4 fruit fly cellular contexts compared by ENCODE assay signal in genomic region chr3R:4081746-4082145, dm6.
TF ChIP-seq lines count a peak whose summit lies in the region.

No protein-coding gene starts in this region.

- peak; percentile 45 to 52 for TF ChIP-seq CTCF in S2 (optimal IDR thresholded peaks at IDR 0.05; lab: Kevin White, UChicago)
- TF ChIP-seq CTCF in whole organism, embryonic (GFP tag; optimal IDR thresholded peaks at IDR 0.05; lab: Kevin White, UChicago), result peak; percentile 71

TF ChIP-seq in whole organism, embryonic, 481 proteins besides CTCF, POLR2A, EP300 and RAD21 (continues in another document):
- TF ChIP-seq pita (GFP tag; optimal IDR thresholded peaks at IDR 0.05; lab: Kevin White, UChicago), result peak; percentile 55
- no peak for TF ChIP-seq CG16863 (GFP tag; optimal IDR thresholded peaks at IDR 0.05; lab: Kevin White, UChicago)
- TF ChIP-seq usp (GFP tag; optimal IDR thresholded peaks at IDR 0.05; lab: Kevin White, UChicago), result no peak
- no peak for TF ChIP-seq vvl (GFP tag; IDR thresholded peaks at IDR 0.05; lab: Robert Waterston, UW)
- TF ChIP-seq HmgD (GFP tag; optimal IDR thresholded peaks at IDR 0.05; lab: Kevin White, UChicago), result peak; percentile 20
- no peak for TF ChIP-seq unpg (GFP tag; optimal IDR thresholded peaks at IDR 0.05; lab: Kevin White, UChicago)
- TF ChIP-seq Hmr (GFP tag; optimal IDR thresholded peaks at IDR 0.05; lab: Kevin White, UChicago), result peak; percentile 11
- TF ChIP-seq CG13894 (tag; optimal IDR thresholded peaks at IDR 0.05; lab: Kevin White, UChicago), result peak; percentile 48
- no peak for TF ChIP-seq Usf (GFP tag; optimal IDR thresholded peaks at IDR 0.05; lab: Kevin White, UChicago)
- no peak for TF ChIP-seq CG10147 (GFP tag; optimal IDR thresholded peaks at IDR 0.05; lab: Kevin White, UChicago)
- no peak for TF ChIP-seq Sry-δ (GFP tag; optimal IDR thresholded peaks at IDR 0.05; lab: Kevin White, UChicago)
- TF ChIP-seq CG14667 (GFP tag; IDR thresholded peaks at IDR 0.05; lab: Robert Waterston, UW), result no peak
- no peak for TF ChIP-seq CG15696 (tag; optimal IDR thresholded peaks at IDR 0.05; lab: Kevin White, UChicago)
- TF ChIP-seq TFAM (GFP tag; optimal IDR thresholded peaks at IDR 0.05; lab: Kevin White, UChicago), result no peak
- TF ChIP-seq stwl (tag; optimal IDR thresholded peaks at IDR 0.05; lab: Kevin White, UChicago), result peak; percentile 71
- TF ChIP-seq CG7357 (GFP tag; IDR thresholded peaks at IDR 0.05; lab: Robert Waterston, UW), result no peak
- no peak for TF ChIP-seq CG6683 (GFP tag; optimal IDR thresholded peaks at IDR 0.05; lab: Kevin White, UChicago)
- no peak for TF ChIP-seq CG11695 (GFP tag; IDR thresholded peaks at IDR 0.05; lab: Robert Waterston, UW)
- no peak for TF ChIP-seq HHEX (GFP tag; optimal IDR thresholded peaks at IDR 0.05; lab: Kevin White, UChicago)
- peak; percentile 53 for TF ChIP-seq CG33213 (GFP tag; optimal IDR thresholded peaks at IDR 0.05; lab: Kevin White, UChicago)
- no peak for TF ChIP-seq Poxn (GFP tag; IDR thresholded peaks at IDR 0.05; lab: Robert Waterston, UW)
- no peak for TF ChIP-seq CG16813 (GFP tag; IDR thresholded peaks at IDR 0.05; lab: Robert Waterston, UW; ENCODE audit: partially characterized antibody)
- peak; percentile 49 for TF ChIP-seq CG8290 (GFP tag; optimal IDR thresholded peaks at IDR 0.05; lab: Kevin White, UChicago)
- peak in 1 of 2 experiments; percentile 44 for TF ChIP-seq CG8290 (tag; optimal IDR thresholded peaks at IDR 0.05; lab: Kevin White, UChicago)
- peak; percentile 69; the same call in 1 of the 4 replicates for TF ChIP-seq chinmo (GFP tag; IDR thresholded peaks at IDR 0.05; lab: Robert Waterston, UW; ENCODE audit: partially characterized antibody)
- no peak for TF ChIP-seq mirr (GFP tag; optimal IDR thresholded peaks at IDR 0.05; lab: Kevin White, UChicago)
- TF ChIP-seq CG1603 (tag; optimal IDR thresholded peaks at IDR 0.05; lab: Kevin White, UChicago), result peak; percentile 36
- TF ChIP-seq CG2202 (tag; optimal IDR thresholded peaks at IDR 0.05; lab: Kevin White, UChicago), result no peak
- TF ChIP-seq Med (GFP tag; lab: Kevin White, UChicago), result no peak
- peak; percentile 4 for TF ChIP-seq gfzf (GFP tag; optimal IDR thresholded peaks at IDR 0.05; lab: Kevin White, UChicago)
- no peak for TF ChIP-seq emc (GFP tag; optimal IDR thresholded peaks at IDR 0.05; lab: Kevin White, UChicago)

TF ChIP-seq in whole organism, pupa, 21 proteins besides CTCF, POLR2A, EP300 and RAD21:
- TF ChIP-seq CG9948 (tag; optimal IDR thresholded peaks at IDR 0.05; lab: Kevin White, UChicago) (no peak), D1 (tag; optimal IDR thresholded peaks at IDR 0.05; lab: Kevin White, UChicago) (peak; percentile 56)

TF ChIP-seq in whole organism, wandering third instar larva, 38 proteins besides CTCF, POLR2A, EP300 and RAD21:
- TF ChIP-seq Vsx2 (GFP tag; optimal IDR thresholded peaks at IDR 0.05; lab: Kevin White, UChicago; ENCODE audit: partially characterized antibody) (no peak), fru (GFP tag; optimal IDR thresholded peaks at IDR 0.05; lab: Kevin White, UChicago) (no peak), OdsH (GFP tag; optimal IDR thresholded peaks at IDR 0.05; lab: Kevin White, UChicago) (no peak), Mio (GFP tag; optimal IDR thresholded peaks at IDR 0.05; lab: Kevin White, UChicago) (no peak), ey (GFP tag; optimal IDR thresholded peaks at IDR 0.05; lab: Kevin White, UChicago) (no peak), Myc (optimal IDR thresholded peaks at IDR 0.05; lab: Kevin White, UChicago) (peak; percentile 43), N (GFP tag; optimal IDR thresholded peaks at IDR 0.05; lab: Kevin White, UChicago) (no peak)
TF ChIP-seq in whole organism, wandering third instar larva: peak in this region for 1.
